Worm (Caenorhabditis elegans): ENCODE data around the gene F36H9.10.

ce11 chrV:1848590-1848989 lies 50.6 kb downstream of the F36H9.10 start:
- TF ChIP-seq ztf-11 (tag; optimal IDR thresholded peaks at IDR 0.05) (no peak), unc-55 (GFP tag; optimal IDR thresholded peaks at IDR 0.05) (no peak), nhr-11 (tag; optimal IDR thresholded peaks at IDR 0.05) (no peak), nhr-23 (tag; optimal IDR thresholded peaks at IDR 0.05) (no peak), mbf-1 (tag; optimal IDR thresholded peaks at IDR 0.05) (no peak), R02D3.7 (tag; optimal IDR thresholded peaks at IDR 0.05) (no peak), lin-39 (tag; optimal IDR thresholded peaks at IDR 0.05) (no peak), ama-1 (optimal IDR thresholded peaks at IDR 0.05) (no peak), nhr-77 (tag; optimal IDR thresholded peaks at IDR 0.05) (no peak), blmp-1 (tag; optimal IDR thresholded peaks at IDR 0.05; ENCODE audit: insufficient read depth) (no peak), nhr-25 (tag; optimal IDR thresholded peaks at IDR 0.05) (no peak), zag-1 (tag; optimal IDR thresholded peaks at IDR 0.05) (no peak)
